Worm (Caenorhabditis elegans) whole organism, L1 larva: ENCODE measurements around the gene ZK856.11.
A peak's percentile ranks its signal among the peaks of the same experiment; 100 is the strongest.

ENCODE experiments used
- dpl-1 ChIP-seq, 3 experiments: fragments of 150-350 bp in 2 of 3; sonication (generic microtip) in 1 of 3; optimal IDR thresholded peaks; 2 replicates each; lab custom pipeline; 2014 to 2017; ENCODE audit warnings: missing biosample characterization in 3 of 3, missing genetic modification characterization in 3 of 3, missing genetic modification reagents in 3 of 3
- grh-1 ChIP-seq: fragments of 200-800 bp; sonication (Bioruptor generic); IDR thresholded peaks from 2 replicates; pipeline ENCODE4 v1.3.6; 2022; ENCODE audit warnings: missing genetic modification reagents, missing genetic modification characterization, missing compliant biosample characterization
- lin-39 ChIP-seq: fragments of 150-350 bp; optimal IDR thresholded peaks from 2 replicates; lab custom pipeline; 2014; ENCODE audit warnings: missing biosample characterization, missing genetic modification reagents, missing genetic modification characterization
- skn-1 ChIP-seq: fragments of 150-350 bp; optimal IDR thresholded peaks from 2 replicates; lab custom pipeline; 2014; ENCODE audit warnings: missing biosample characterization, missing genetic modification characterization
- unc-86 ChIP-seq: sonication (generic microtip); optimal IDR thresholded peaks from 2 replicates; lab custom pipeline; 2016; ENCODE audit warnings: missing genetic modification characterization, missing compliant biosample characterization
- vab-15 ChIP-seq: sonication (generic microtip); optimal IDR thresholded peaks from 2 replicates; lab custom pipeline; 2017; ENCODE audit warnings: missing genotype, mild to moderate bottlenecking, missing genetic modification characterization, missing compliant biosample characterization
- zag-1 ChIP-seq: fragments of 150-350 bp; optimal IDR thresholded peaks from 2 replicates; lab custom pipeline; 2014; ENCODE audit warnings: missing biosample characterization, missing genetic modification characterization

DNA sequence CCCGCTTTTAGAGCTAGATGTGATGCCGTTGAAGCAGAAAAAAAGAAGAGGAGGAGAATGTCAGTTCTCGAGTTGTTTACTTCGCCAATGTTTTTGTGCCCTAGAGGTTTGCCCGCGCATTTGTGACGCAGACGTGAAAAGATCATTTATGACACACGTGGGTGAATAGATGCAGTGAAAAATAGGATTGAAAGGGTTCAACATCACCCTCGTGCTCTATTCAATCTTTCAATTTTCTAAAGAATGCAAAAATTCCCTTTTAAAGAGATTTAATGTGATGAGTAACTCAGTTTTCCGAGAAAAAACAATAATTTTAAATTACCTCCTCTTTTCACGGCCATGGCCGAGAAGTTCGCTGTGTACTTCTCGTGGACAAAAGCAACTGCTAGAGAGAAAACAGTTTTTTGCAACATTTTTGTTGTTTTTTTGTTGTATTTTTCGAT lies 41.7 kb upstream of the ZK856.11 start:
- TF ChIP-seq vab-15 (tag; lab: Kevin White, UChicago) (no peak), skn-1 (no peak), dpl-1 (GFP tag; optimal IDR thresholded peaks at IDR 0.05; lab: Kevin White, UChicago) (peak; percentile 34 to 65 (median 44)), zag-1 (tag; lab: Kevin White, UChicago) (no peak), lin-39 (tag; lab: Kevin White, UChicago) (no peak), unc-86 (tag; lab: Kevin White, UChicago) (peak; percentile 69), grh-1 (no peak)
